Worm (Caenorhabditis elegans): ENCODE measurements around the gene elo-5.

DNA sequence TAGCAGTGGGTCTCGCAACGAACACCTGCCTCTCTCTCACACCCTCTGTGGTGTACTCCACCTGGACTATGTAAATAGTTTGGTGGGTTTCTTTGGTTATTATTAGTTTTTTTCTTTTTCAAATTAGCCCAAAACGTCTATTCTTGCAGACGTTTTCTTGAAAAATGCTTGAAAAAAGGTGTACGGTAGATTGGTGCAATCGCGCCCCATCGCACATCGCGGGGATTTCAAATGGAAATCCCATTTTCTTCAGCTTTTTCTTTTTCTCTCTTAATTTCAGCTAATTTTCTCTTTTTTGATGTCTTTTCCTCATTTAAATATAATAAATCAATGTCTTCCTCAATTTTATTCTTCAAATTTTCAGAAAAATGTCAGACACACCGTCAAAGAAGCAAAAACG lies 22.8 kb downstream of the elo-5 start, which contains the start of gene Y4C6B.1:
- TF ChIP-seq egl-27 (tag; optimal IDR thresholded peaks at IDR 0.05) (no peak), ceh-82 (tag; optimal IDR thresholded peaks at IDR 0.05) (no peak), hlh-4 (tag; optimal IDR thresholded peaks at IDR 0.05) (no peak), mef-2 (tag; optimal IDR thresholded peaks at IDR 0.05) (no peak), efl-1 (optimal IDR thresholded peaks at IDR 0.05) (peak; percentile 18 to 57), efl-1 (GFP tag; optimal IDR thresholded peaks at IDR 0.05 in 1 of 2) (peak; percentile 69 to 95), nhr-77 (tag; optimal IDR thresholded peaks at IDR 0.05) (no peak), pag-3 (tag; optimal IDR thresholded peaks at IDR 0.05; ENCODE audit: borderline replicate concordance, insufficient read depth) (no peak), nhr-19 (GFP tag; conservative IDR thresholded peaks at IDR 0.05) (no peak), ztf-11 (tag; optimal IDR thresholded peaks at IDR 0.05) (no peak), fos-1 (tag; optimal IDR thresholded peaks at IDR 0.05) (no peak), unc-62 (GFP tag; optimal IDR thresholded peaks at IDR 0.05) (no peak)
